Worm (Caenorhabditis elegans) whole organism, L4 larva: ENCODE results near the gene pqn-96.

Experiments
- F10B5.3 ChIP-seq: sonication (generic microtip); optimal IDR thresholded peaks from 2 replicates; lab custom pipeline; 2016; ENCODE audit warnings: mild to moderate bottlenecking, missing genetic modification characterization, missing compliant biosample characterization
- F37D6.2 ChIP-seq: sonication (generic microtip); optimal IDR thresholded peaks from 2 replicates; lab custom pipeline; 2016; ENCODE audit warnings: mild to moderate bottlenecking, missing genetic modification characterization, missing compliant biosample characterization
- Y105C5A.15 ChIP-seq: fragments of 200-800 bp; sonication (Bioruptor generic); IDR thresholded peaks from 2 replicates; pipeline ENCODE4 v1.3.6; 2022; ENCODE audit warnings: missing genetic modification characterization, missing compliant biosample characterization
- Y48G9A.11 ChIP-seq: fragments of 200-800 bp; sonication (Bioruptor generic); IDR thresholded peaks from 2 replicates; pipeline ENCODE4 v1.3.6; 2022; ENCODE audit warnings: missing genetic modification reagents, missing genetic modification characterization, missing compliant biosample characterization
- aha-1 ChIP-seq: fragments of 150-350 bp; peaks from one replicate; lab custom pipeline; 2014; ENCODE audit warnings: missing biosample characterization, missing genetic modification characterization
- aly-2 ChIP-seq: sonication (generic microtip); optimal IDR thresholded peaks from 2 replicates; lab custom pipeline; 2018; ENCODE audit warnings: missing biosample characterization, missing genetic modification characterization
- ama-1 ChIP-seq: fragments of 150-350 bp; optimal IDR thresholded peaks from 2 replicates; lab custom pipeline; 2014; ENCODE audit warnings: inconsistent platforms, mixed read lengths
- ceh-32 ChIP-seq: sonication (generic microtip); optimal IDR thresholded peaks from 2 replicates; lab custom pipeline; 2016; ENCODE audit warnings: mild to moderate bottlenecking, missing genetic modification characterization, missing compliant biosample characterization; ENCODE audit not compliant: poor library complexity
- ceh-44 ChIP-seq: fragments of 200-800 bp; sonication (Bioruptor generic); IDR thresholded peaks from 2 replicates; pipeline ENCODE4 v1.3.6; 2022; ENCODE audit warnings: missing genetic modification reagents, missing genetic modification characterization, missing compliant biosample characterization
- ceh-82 ChIP-seq: sonication (generic microtip); optimal IDR thresholded peaks from 2 replicates; lab custom pipeline; 2017; ENCODE audit warnings: missing biosample characterization, missing genetic modification characterization
- daf-12 ChIP-seq: fragments of 150-350 bp; optimal IDR thresholded peaks from 2 replicates; lab custom pipeline; 2014; ENCODE audit warnings: missing biosample characterization, missing genetic modification reagents, missing genetic modification characterization
- daf-16 ChIP-seq, 3 experiments: sonication (generic microtip); optimal IDR thresholded peaks; 2 replicates each; lab custom pipeline; 2016 to 2017; ENCODE audit warnings: missing genetic modification characterization in 3 of 3, missing genetic modification reagents in 3 of 3, mild to moderate bottlenecking in 2 of 3, missing compliant biosample characterization in 2 of 3, missing biosample characterization in 1 of 3, moderate library complexity in 1 of 3
- daf-19 ChIP-seq: fragments of 200-800 bp; sonication (Bioruptor generic); conservative IDR thresholded peaks from 2 replicates; pipeline ENCODE4 v1.3.6; 2022; ENCODE audit warnings: missing genetic modification characterization, missing compliant biosample characterization
- dmd-9 ChIP-seq: fragments of 200-800 bp; sonication (Bioruptor generic); IDR thresholded peaks from 2 replicates; pipeline ENCODE4 v1.3.6; 2022; ENCODE audit warnings: missing genetic modification reagents, missing genetic modification characterization, missing compliant biosample characterization
- duxl-1 ChIP-seq: sonication (generic microtip); optimal IDR thresholded peaks from 2 replicates; lab custom pipeline; 2016; ENCODE audit warnings: mild to moderate bottlenecking, missing genetic modification characterization, moderate library complexity, missing compliant biosample characterization; ENCODE audit not compliant: poor library complexity
- fos-1 ChIP-seq: fragments of 150-350 bp; optimal IDR thresholded peaks from 2 replicates; lab custom pipeline; 2014; ENCODE audit warnings: missing biosample characterization, missing genetic modification characterization
- gei-8 ChIP-seq: fragments of 200-800 bp; sonication (Bioruptor generic); optimal IDR thresholded peaks from 2 replicates; lab custom pipeline; 2018; ENCODE audit warnings: mild to moderate bottlenecking, missing genetic modification characterization, missing compliant biosample characterization
- hlh-30 ChIP-seq: sonication (generic microtip); optimal IDR thresholded peaks from 2 replicates; lab custom pipeline; 2017; ENCODE audit warnings: antibody characterized with exemption, mild to moderate bottlenecking, missing genetic modification characterization, missing compliant biosample characterization; ENCODE audit not compliant: insufficient read depth
- hmg-1.1 ChIP-seq: fragments of 200-800 bp; sonication (Bioruptor generic); IDR thresholded peaks from 2 replicates; pipeline ENCODE4 v1.3.6; 2022; ENCODE audit warnings: missing genetic modification reagents, missing genetic modification characterization, missing compliant biosample characterization
- jun-1 ChIP-seq: fragments of 150-350 bp; optimal IDR thresholded peaks from 2 replicates; lab custom pipeline; 2014; ENCODE audit warnings: missing biosample characterization, missing genetic modification reagents, missing genetic modification characterization
- lim-7 ChIP-seq: fragments of 200-800 bp; sonication (Bioruptor generic); IDR thresholded peaks from 2 replicates; pipeline ENCODE4 v1.3.6; 2022; ENCODE audit warnings: missing genetic modification characterization, missing compliant biosample characterization
- lin-38 ChIP-seq: fragments of 200-800 bp; sonication (Bioruptor generic); IDR thresholded peaks from 2 replicates; pipeline ENCODE4 v1.3.6; 2022; ENCODE audit warnings: missing genetic modification reagents, missing genetic modification characterization, missing compliant biosample characterization
- lin-39 ChIP-seq: fragments of 150-350 bp; optimal IDR thresholded peaks from 2 replicates; lab custom pipeline; 2014; ENCODE audit warnings: missing biosample characterization, missing genetic modification reagents, missing genetic modification characterization
- lir-3 ChIP-seq: sonication (generic microtip); optimal IDR thresholded peaks from 2 replicates; lab custom pipeline; 2016; ENCODE audit warnings: mild to moderate bottlenecking, missing genetic modification characterization, missing compliant biosample characterization
- lsy-2 ChIP-seq, 2 experiments: fragments of 150-350 bp in 1 of 2; sonication (generic microtip) in 1 of 2; optimal IDR thresholded peaks; 2 replicates each; lab custom pipeline; 2014 to 2017; ENCODE audit warnings: missing biosample characterization in 2 of 2, missing genetic modification characterization in 2 of 2
- madf-9 ChIP-seq: fragments of 200-800 bp; sonication (Bioruptor generic); conservative IDR thresholded peaks from 2 replicates; pipeline ENCODE4 v1.3.6; 2022; ENCODE audit warnings: missing genetic modification reagents, missing genetic modification characterization, missing compliant biosample characterization
- mep-1 ChIP-seq: fragments of 150-350 bp; sonication (generic microtip); optimal IDR thresholded peaks from 3 replicates; lab custom pipeline; 2014; ENCODE audit warnings: missing biosample characterization, missing genetic modification characterization
- nhr-10 ChIP-seq: fragments of 150-350 bp; optimal IDR thresholded peaks from 2 replicates; lab custom pipeline; 2014; ENCODE audit warnings: missing biosample characterization, missing genetic modification characterization
- nhr-102 ChIP-seq: sonication (generic microtip); optimal IDR thresholded peaks from 2 replicates; lab custom pipeline; 2016; ENCODE audit warnings: mild to moderate bottlenecking, missing genetic modification characterization, moderate library complexity, missing compliant biosample characterization
- nhr-42 ChIP-seq: fragments of 200-800 bp; sonication (Bioruptor generic); IDR thresholded peaks from 2 replicates; pipeline ENCODE4 v1.3.6; 2022; ENCODE audit warnings: missing genetic modification characterization, missing compliant biosample characterization
- nhr-77 ChIP-seq: fragments of 150-350 bp; optimal IDR thresholded peaks from 2 replicates; lab custom pipeline; 2014; ENCODE audit warnings: missing biosample characterization, missing genetic modification characterization
- rbr-2 ChIP-seq: sonication (generic microtip); optimal IDR thresholded peaks from 2 replicates; lab custom pipeline; 2016; ENCODE audit warnings: missing genotype, missing genetic modification characterization, missing compliant biosample characterization
- tag-97 ChIP-seq: fragments of 200-800 bp; sonication (Bioruptor generic); IDR thresholded peaks from 2 replicates; pipeline ENCODE4 v1.3.6; 2022; ENCODE audit warnings: missing genetic modification characterization, missing compliant biosample characterization
- tra-1 ChIP-seq: fragments of 200-800 bp; sonication (Bioruptor generic); IDR thresholded peaks from 2 replicates; pipeline ENCODE4 v1.3.6; 2022; ENCODE audit warnings: missing genetic modification reagents, missing genetic modification characterization, missing compliant biosample characterization
- unc-62 ChIP-seq, 3 experiments: fragments of 150-350 bp in 1 of 3; sonication (generic microtip); optimal IDR thresholded peaks in 2 of 3; peaks in 1 of 3; 1 replicate in 1 of 3; 2 replicates in 2 of 3; lab custom pipeline; 2014 to 2017; ENCODE audit warnings: missing biosample characterization in 3 of 3, missing genetic modification characterization in 3 of 3, missing genetic modification reagents in 3 of 3, missing genotype in 1 of 3

pqn-96 gene

DNA sequence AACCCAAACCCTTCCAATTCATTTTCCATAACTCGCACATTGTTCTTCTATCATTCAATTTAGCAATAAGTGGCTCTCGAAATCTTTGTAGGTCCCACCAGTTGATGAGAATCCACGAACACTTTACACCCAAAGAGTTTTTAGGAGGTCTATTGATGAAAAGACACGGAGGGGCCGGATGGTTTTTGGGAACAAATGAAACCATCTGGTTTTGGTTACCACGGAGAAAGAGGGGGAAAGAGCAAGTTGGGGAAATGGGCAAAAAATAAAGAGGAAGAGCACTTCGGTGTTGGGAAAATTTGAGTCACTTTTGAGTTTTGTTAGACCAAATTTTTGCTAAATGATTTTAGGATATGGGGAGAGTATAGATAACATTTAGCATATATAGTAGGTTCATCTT lies 28.3 kb upstream of the pqn-96 start:
- TF ChIP-seq lir-3 (tag; lab: Kevin White, UChicago) (no peak), unc-62 (GFP tag; optimal IDR thresholded peaks at IDR 0.05 in 1 of 2; lab: Kevin White, UChicago) (peak in 1 of 2 experiments; percentile 81), unc-62 (tag; optimal IDR thresholded peaks at IDR 0.05; lab: Kevin White, UChicago) (no peak), nhr-10 (tag; lab: Kevin White, UChicago) (no peak), nhr-42 (no peak), nhr-102 (no peak), mep-1 (tag; lab: Kevin White, UChicago) (no peak), F37D6.2 (tag; lab: Kevin White, UChicago) (no peak), madf-9 (no peak), lin-38 (GFP tag; lab: Robert Waterston, UW) (no peak), aha-1 (tag; lab: Kevin White, UChicago) (peak; percentile 90), fos-1 (tag; lab: Kevin White, UChicago) (no peak), Y105C5A.15 (GFP tag; lab: Robert Waterston, UW) (no peak), daf-19 (no peak)

DNA sequence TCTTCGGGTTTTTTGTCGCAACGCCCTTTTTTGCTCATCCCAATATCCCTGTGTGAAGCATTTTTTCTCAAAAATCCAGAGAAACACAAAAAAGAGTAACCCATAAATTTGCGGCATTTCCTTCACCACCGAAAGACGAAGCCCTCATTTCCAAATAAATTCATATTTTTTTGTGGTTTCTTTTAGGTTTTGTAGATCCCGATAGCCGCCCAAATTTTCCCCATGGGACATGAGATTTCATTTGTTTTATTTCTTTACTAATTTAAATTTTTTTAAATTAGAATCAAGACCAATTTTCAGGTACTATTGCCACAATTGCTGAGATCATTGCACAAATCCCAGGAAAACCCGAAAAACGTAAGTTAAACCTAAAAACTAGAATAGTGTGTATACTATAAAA lies 27.5 kb upstream of the pqn-96 start, which contains the start of gene mig-39:
mig-39 (plus strand) TSS at position 301 of the 400 bp plus-strand sequence.
- TF ChIP-seq jun-1 (tag; lab: Kevin White, UChicago): no peak
- no peak for TF ChIP-seq daf-12 (tag; lab: Kevin White, UChicago)
- TF ChIP-seq rbr-2: no peak
- no peak for TF ChIP-seq ceh-82 (tag; lab: Kevin White, UChicago)
- TF ChIP-seq Y48G9A.11 (GFP tag; lab: Robert Waterston, UW): no peak
- TF ChIP-seq lin-39: no peak
- no peak for TF ChIP-seq mep-1 (tag; lab: Kevin White, UChicago)
- TF ChIP-seq tag-97 (GFP tag; lab: Robert Waterston, UW): no peak
- no peak for TF ChIP-seq lim-7 (GFP tag; lab: Robert Waterston, UW)
- no peak for TF ChIP-seq tra-1 (GFP tag; lab: Robert Waterston, UW)
- TF ChIP-seq ama-1 (lab: Kevin White, UChicago): no peak
- TF ChIP-seq gei-8: no peak
- TF ChIP-seq daf-16 (GFP tag; optimal IDR thresholded peaks at IDR 0.05; lab: Kevin White, UChicago): no peak
- TF ChIP-seq daf-16 (tag; optimal IDR thresholded peaks at IDR 0.05; lab: Kevin White, UChicago): no peak

DNA sequence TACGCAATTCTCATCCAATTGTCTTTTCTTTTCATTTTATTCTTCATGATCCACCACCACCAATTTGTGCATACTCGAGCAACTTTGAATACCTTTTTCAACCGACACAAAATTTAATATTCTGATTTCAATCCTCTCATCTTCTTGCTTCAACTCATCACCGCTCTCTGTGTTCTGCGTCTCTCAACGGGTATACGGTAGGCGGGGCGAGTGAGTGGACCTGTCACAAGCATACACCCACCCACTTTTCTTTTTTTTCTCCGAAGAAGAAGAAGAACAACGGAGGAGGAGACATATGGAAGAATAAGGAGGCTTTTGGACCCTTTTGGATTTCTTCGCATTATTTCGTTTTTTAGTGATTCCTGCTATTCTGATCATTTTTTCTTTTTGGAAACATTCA lies 22.2 kb upstream of the pqn-96 start:
- TF ChIP-seq Y105C5A.15 (GFP tag; lab: Robert Waterston, UW) (no peak), lsy-2 (tag; optimal IDR thresholded peaks at IDR 0.05; lab: Kevin White, UChicago) (peak in 1 of 2 experiments; percentile 77), duxl-1 (no peak)

DNA sequence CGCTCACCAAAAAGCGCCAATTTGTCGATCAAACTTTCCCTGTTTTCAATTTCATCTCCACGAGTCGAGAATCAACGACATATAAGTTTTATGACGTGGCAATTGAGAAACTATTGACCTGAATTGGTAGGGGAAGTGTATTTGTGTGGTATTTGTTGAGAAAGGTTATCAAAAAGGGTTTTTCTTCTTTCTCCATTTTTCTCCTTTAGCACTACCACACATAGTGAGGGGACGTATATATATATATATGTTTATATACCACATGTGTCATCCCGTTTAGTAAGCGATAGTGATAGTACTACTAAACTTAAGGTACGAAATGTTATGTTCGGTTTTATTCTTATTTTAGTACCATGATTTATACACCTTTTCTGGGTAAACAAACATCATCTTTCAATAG lies 18.4 kb upstream of the pqn-96 start:
- TF ChIP-seq aha-1 (tag; lab: Kevin White, UChicago) (peak; percentile 69), daf-19 (no peak)

DNA sequence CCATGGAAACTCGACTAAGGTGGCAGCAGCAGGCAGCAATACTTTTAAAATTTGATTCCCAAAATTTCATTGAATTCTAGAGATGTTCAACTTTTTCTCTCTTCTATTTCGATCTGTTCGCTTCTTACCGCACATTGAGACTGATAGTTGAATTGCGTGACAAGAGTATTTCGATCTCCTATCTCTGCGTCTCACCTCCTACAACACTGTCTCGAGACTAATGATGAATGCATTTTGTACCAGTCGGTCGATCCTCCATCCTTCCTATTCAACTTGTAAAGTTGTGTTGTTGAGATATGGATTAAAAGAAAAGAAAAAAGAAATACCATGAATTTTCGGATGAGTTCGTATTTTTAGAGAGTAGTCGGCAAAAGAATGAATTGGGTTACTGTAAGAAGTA lies 12.0 kb upstream of the pqn-96 start:
- TF ChIP-seq aly-2 (tag; lab: Kevin White, UChicago) (no peak), ceh-32 (tag; lab: Kevin White, UChicago) (no peak), Y48G9A.11 (GFP tag; lab: Robert Waterston, UW) (no peak), lir-3 (tag; lab: Kevin White, UChicago) (no peak), nhr-102 (no peak), hmg-1.1 (no peak), hlh-30 (tag; lab: Kevin White, UChicago) (no peak), nhr-77 (tag; lab: Kevin White, UChicago) (no peak), ceh-44 (no peak), F10B5.3 (tag; lab: Kevin White, UChicago) (no peak), dmd-9 (GFP tag; lab: Robert Waterston, UW) (no peak)
